Fruit fly (Drosophila melanogaster) whole organism, embryonic: ENCODE data around the gene CG4820.

Experiments
- Abd-B ChIP-seq: fragments of 200-800 bp; sonication (Bioruptor generic); optimal IDR thresholded peaks from 2 replicates; lab custom pipeline; 2018; ENCODE audit warnings: missing biosample characterization, mild to moderate bottlenecking, missing genetic modification characterization, moderate library complexity
- Adf1 ChIP-seq: fragments of 200-800 bp; sonication (Bioruptor generic); IDR thresholded peaks from 2 replicates; pipeline ENCODE4 v1.3.6; 2022; ENCODE audit warnings: missing biosample characterization, missing genetic modification characterization
- CG11456 ChIP-seq: fragments of 200-800 bp; sonication (Bioruptor generic); IDR thresholded peaks from 3 replicates; pipeline ENCODE4 v1.3.6; 2022; ENCODE audit warnings: missing biosample characterization, missing genetic modification characterization
- CG1233 ChIP-seq: fragments of 200-800 bp; sonication (Bioruptor generic); optimal IDR thresholded peaks from 4 replicates; lab custom pipeline; 2018; ENCODE audit warnings: missing biosample characterization, mild to moderate bottlenecking, missing genetic modification characterization
- CG12391 ChIP-seq: fragments of 200-800 bp; sonication (Bioruptor generic); optimal IDR thresholded peaks from 3 replicates; lab custom pipeline; 2018; ENCODE audit warnings: missing biosample characterization, mild to moderate bottlenecking, missing genetic modification characterization, moderate library complexity
- CG14667 ChIP-seq: fragments of 200-800 bp; sonication (Bioruptor generic); IDR thresholded peaks from 2 replicates; pipeline ENCODE4 v1.3.6; 2022; ENCODE audit warnings: missing biosample characterization, missing genetic modification characterization
- CG14710 ChIP-seq: fragments of 200-800 bp; sonication (Bioruptor generic); optimal IDR thresholded peaks from 3 replicates; lab custom pipeline; 2019; ENCODE audit warnings: missing biosample characterization, mild to moderate bottlenecking, missing genetic modification characterization, moderate library complexity
- CG14965 ChIP-seq: fragments of 200-800 bp; sonication (Bioruptor generic); optimal IDR thresholded peaks from 2 replicates; lab custom pipeline; 2016; ENCODE audit warnings: missing biosample characterization, missing genetic modification characterization, borderline replicate concordance
- CG15696 ChIP-seq: fragments of 200-800 bp; sonication (Bioruptor generic); optimal IDR thresholded peaks from 2 replicates; lab custom pipeline; 2019; ENCODE audit warnings: missing biosample characterization, mild to moderate bottlenecking, missing genetic modification characterization, moderate library complexity
- CG17361 ChIP-seq: fragments of 200-800 bp; sonication (Bioruptor generic); IDR thresholded peaks from 3 replicates; pipeline ENCODE4 v1.3.6; 2022; ENCODE audit warnings: missing biosample characterization, missing genetic modification characterization
- CG17802 ChIP-seq: fragments of 200-800 bp; sonication (Bioruptor generic); optimal IDR thresholded peaks from 2 replicates; lab custom pipeline; 2018; ENCODE audit warnings: missing biosample characterization, mild to moderate bottlenecking, missing genetic modification characterization, moderate library complexity
- CG17912 ChIP-seq: fragments of 200-800 bp; sonication (Bioruptor generic); optimal IDR thresholded peaks from 2 replicates; lab custom pipeline; 2018; ENCODE audit warnings: missing biosample characterization, mild to moderate bottlenecking, missing genetic modification characterization
- CG2116 ChIP-seq: fragments of 200-800 bp; sonication (Bioruptor generic); optimal IDR thresholded peaks from 3 replicates; lab custom pipeline; 2018; ENCODE audit warnings: missing biosample characterization, mild to moderate bottlenecking, missing genetic modification characterization
- CG31365 ChIP-seq: fragments of 200-800 bp; sonication (Bioruptor generic); optimal IDR thresholded peaks from 2 replicates; lab custom pipeline; 2018; ENCODE audit warnings: missing biosample characterization, mild to moderate bottlenecking, missing genetic modification characterization
- CG32772 ChIP-seq: fragments of 200-800 bp; sonication (Bioruptor generic); IDR thresholded peaks from 2 replicates; pipeline ENCODE4 v1.3.6; 2022; ENCODE audit warnings: missing biosample characterization, missing genetic modification characterization
- CG3407 ChIP-seq: fragments of 200-800 bp; sonication (Bioruptor generic); optimal IDR thresholded peaks from 2 replicates; lab custom pipeline; 2018; ENCODE audit warnings: missing biosample characterization, mild to moderate bottlenecking, missing genetic modification characterization
- CG3847 ChIP-seq: fragments of 200-800 bp; sonication (Bioruptor generic); IDR thresholded peaks from 2 replicates; pipeline ENCODE4 v1.3.6; 2022; ENCODE audit warnings: missing biosample characterization, missing genetic modification characterization
- CG4404 ChIP-seq: fragments of 200-800 bp; sonication (Bioruptor generic); IDR thresholded peaks from 2 replicates; pipeline ENCODE4 v1.3.6; 2022; ENCODE audit warnings: missing biosample characterization, missing genetic modification characterization
- CG4424 ChIP-seq: fragments of 200-800 bp; sonication (Bioruptor generic); optimal IDR thresholded peaks from 3 replicates; lab custom pipeline; 2016; ENCODE audit warnings: missing biosample characterization, missing genetic modification characterization
- CG6272 ChIP-seq: fragments of 200-800 bp; sonication (Bioruptor generic); IDR thresholded peaks from 2 replicates; pipeline ENCODE4 v1.3.6; 2022; ENCODE audit warnings: missing biosample characterization, missing genetic modification characterization
- CG8290 ChIP-seq, 3 experiments: fragments of 200-800 bp; sonication (Bioruptor generic); optimal IDR thresholded peaks; 2 replicates each; lab custom pipeline; 2016 to 2019; ENCODE audit warnings: missing biosample characterization in 3 of 3, missing genetic modification characterization in 3 of 3, mild to moderate bottlenecking in 2 of 3, moderate library complexity in 1 of 3
- D ChIP-seq, 2 experiments: fragments of 200-800 bp in 1 of 2; fragments of >200 bp in 1 of 2; sonication (Bioruptor generic) in 1 of 2; optimal IDR thresholded peaks; 2 replicates in 1 of 2; 3 replicates in 1 of 2; lab custom pipeline; 2017; ENCODE audit warnings: mild to moderate bottlenecking in 1 of 2, missing biosample characterization in 1 of 2, missing genetic modification characterization in 1 of 2, missing genetic modification reagents in 1 of 2
- Dip2 ChIP-seq: fragments of 200-800 bp; sonication (Bioruptor generic); IDR thresholded peaks from 2 replicates; pipeline ENCODE4 v1.3.6; 2022; ENCODE audit warnings: missing biosample characterization, missing genetic modification characterization
- E2f1 ChIP-seq: fragments of 200-800 bp; sonication (Bioruptor generic); IDR thresholded peaks from 2 replicates; pipeline ENCODE4 v1.3.6; 2022; ENCODE audit warnings: missing biosample characterization, missing genetic modification characterization
- Ets97D ChIP-seq: fragments of 200-800 bp; sonication (Bioruptor generic); optimal IDR thresholded peaks from 3 replicates; lab custom pipeline; 2016; ENCODE audit warnings: missing biosample characterization, missing genetic modification characterization
- HmgZ ChIP-seq: fragments of 200-800 bp; sonication (Bioruptor generic); optimal IDR thresholded peaks from 2 replicates; lab custom pipeline; 2018; ENCODE audit warnings: missing biosample characterization, mild to moderate bottlenecking, missing genetic modification characterization
- Nf-YC ChIP-seq: fragments of 200-800 bp; optimal IDR thresholded peaks from 3 replicates; lab custom pipeline; 2019; ENCODE audit warnings: missing biosample characterization, mild to moderate bottlenecking, missing genetic modification characterization, moderate library complexity
- Xbp1 ChIP-seq: fragments of 200-800 bp; sonication (Bioruptor generic); optimal IDR thresholded peaks from 3 replicates; lab custom pipeline; 2016; ENCODE audit warnings: missing biosample characterization, mild to moderate bottlenecking, missing genetic modification characterization
- ase ChIP-seq: fragments of 200-800 bp; sonication (Bioruptor generic); IDR thresholded peaks from 3 replicates; pipeline ENCODE4 v1.3.6; 2022; ENCODE audit warnings: missing biosample characterization, missing genetic modification characterization
- cad ChIP-seq: fragments of >200 bp; optimal IDR thresholded peaks from 2 replicates; lab custom pipeline; 2017; ENCODE audit warnings: missing biosample characterization, missing genetic modification characterization
- crp ChIP-seq, 2 experiments: fragments of 200-800 bp; sonication (Bioruptor generic); optimal IDR thresholded peaks; 2 replicates in 1 of 2; 3 replicates in 1 of 2; lab custom pipeline; 2017; ENCODE audit warnings: missing biosample characterization in 2 of 2, missing genetic modification characterization in 2 of 2, mild to moderate bottlenecking in 1 of 2, moderate library complexity in 1 of 2
- esg ChIP-seq: fragments of 200-800 bp; sonication (Bioruptor generic); conservative IDR thresholded peaks from 2 replicates; pipeline ENCODE4 v1.3.6; 2022; ENCODE audit warnings: missing biosample characterization, missing genetic modification characterization
- ewg ChIP-seq: fragments of 200-800 bp; sonication (Bioruptor generic); optimal IDR thresholded peaks from 3 replicates; lab custom pipeline; 2017; ENCODE audit warnings: mild to moderate bottlenecking, missing biosample characterization, missing genetic modification reagents, missing genetic modification characterization
- gfzf ChIP-seq: fragments of 200-800 bp; sonication (Bioruptor generic); optimal IDR thresholded peaks from 2 replicates; lab custom pipeline; 2016; ENCODE audit warnings: missing biosample characterization, mild to moderate bottlenecking, missing genetic modification characterization, moderate library complexity
- grau ChIP-seq: fragments of 200-800 bp; optimal IDR thresholded peaks from 3 replicates; lab custom pipeline; 2019; ENCODE audit warnings: missing biosample characterization, mild to moderate bottlenecking, missing genetic modification characterization, moderate library complexity
- gro ChIP-seq: fragments of 200-800 bp; sonication (Bioruptor generic); optimal IDR thresholded peaks from 2 replicates; lab custom pipeline; 2016; ENCODE audit warnings: missing biosample characterization, missing genetic modification characterization
- ham ChIP-seq: fragments of 200-800 bp; sonication (Bioruptor generic); IDR thresholded peaks from 2 replicates; pipeline ENCODE4 v1.3.6; 2022; ENCODE audit warnings: missing biosample characterization, missing genetic modification characterization
- inv ChIP-seq: fragments of 200-800 bp; sonication (Bioruptor generic); IDR thresholded peaks from 2 replicates; pipeline ENCODE4 v1.3.6; 2022; ENCODE audit warnings: missing biosample characterization, missing genetic modification characterization; ENCODE audit not compliant: partially characterized antibody
- kah ChIP-seq: fragments of 200-800 bp; sonication (Bioruptor generic); optimal IDR thresholded peaks from 2 replicates; lab custom pipeline; 2018; ENCODE audit warnings: missing biosample characterization, mild to moderate bottlenecking, missing genetic modification characterization
- ken ChIP-seq: fragments of 200-800 bp; sonication (Bioruptor generic); IDR thresholded peaks from 3 replicates; pipeline ENCODE4 v1.3.6; 2022; ENCODE audit warnings: missing biosample characterization, missing genetic modification characterization
- knrl ChIP-seq: fragments of 200-800 bp; sonication (Bioruptor generic); IDR thresholded peaks from 3 replicates; pipeline ENCODE4 v1.3.6; 2022; ENCODE audit warnings: missing biosample characterization, missing genetic modification characterization; ENCODE audit not compliant: partially characterized antibody
- mirr ChIP-seq: fragments of 200-800 bp; sonication (Bioruptor generic); optimal IDR thresholded peaks from 3 replicates; lab custom pipeline; 2018; ENCODE audit warnings: missing biosample characterization, mild to moderate bottlenecking, missing genetic modification characterization
- nerfin-1 ChIP-seq: fragments of 200-800 bp; sonication (Bioruptor generic); optimal IDR thresholded peaks from 3 replicates; lab custom pipeline; 2019; ENCODE audit warnings: missing biosample characterization, mild to moderate bottlenecking, missing genetic modification characterization, moderate library complexity
- pros ChIP-seq: fragments of 200-800 bp; sonication (Bioruptor generic); optimal IDR thresholded peaks from 3 replicates; lab custom pipeline; 2019; ENCODE audit warnings: missing biosample characterization, mild to moderate bottlenecking, missing genetic modification characterization, moderate library complexity
- pum ChIP-seq: fragments of 200-800 bp; sonication (Bioruptor generic); optimal IDR thresholded peaks from 2 replicates; lab custom pipeline; 2016; ENCODE audit warnings: missing biosample characterization, missing genetic modification characterization
- rib ChIP-seq: fragments of 200-800 bp; sonication (Bioruptor generic); IDR thresholded peaks from 2 replicates; pipeline ENCODE4 v1.3.6; 2022; ENCODE audit warnings: missing biosample characterization, missing genetic modification characterization
- sob ChIP-seq: fragments of 200-800 bp; sonication (Bioruptor generic); IDR thresholded peaks from 2 replicates; pipeline ENCODE4 v1.3.6; 2022; ENCODE audit warnings: missing biosample characterization, missing genetic modification characterization
- stc ChIP-seq: fragments of 200-800 bp; sonication (Bioruptor generic); IDR thresholded peaks from 2 replicates; pipeline ENCODE4 v1.3.6; 2022; ENCODE audit warnings: missing biosample characterization, missing genetic modification characterization
- tup ChIP-seq: fragments of 200-800 bp; sonication (Bioruptor generic); optimal IDR thresholded peaks from 2 replicates; lab custom pipeline; 2016; ENCODE audit warnings: missing biosample characterization, mild to moderate bottlenecking, missing genetic modification characterization, moderate library complexity
- wor ChIP-seq: fragments of 200-800 bp; sonication (Bioruptor generic); IDR thresholded peaks from 2 replicates; pipeline ENCODE4 v1.3.6; 2022; ENCODE audit warnings: missing biosample characterization, missing genetic modification characterization

The CG4820 gene

DNA sequence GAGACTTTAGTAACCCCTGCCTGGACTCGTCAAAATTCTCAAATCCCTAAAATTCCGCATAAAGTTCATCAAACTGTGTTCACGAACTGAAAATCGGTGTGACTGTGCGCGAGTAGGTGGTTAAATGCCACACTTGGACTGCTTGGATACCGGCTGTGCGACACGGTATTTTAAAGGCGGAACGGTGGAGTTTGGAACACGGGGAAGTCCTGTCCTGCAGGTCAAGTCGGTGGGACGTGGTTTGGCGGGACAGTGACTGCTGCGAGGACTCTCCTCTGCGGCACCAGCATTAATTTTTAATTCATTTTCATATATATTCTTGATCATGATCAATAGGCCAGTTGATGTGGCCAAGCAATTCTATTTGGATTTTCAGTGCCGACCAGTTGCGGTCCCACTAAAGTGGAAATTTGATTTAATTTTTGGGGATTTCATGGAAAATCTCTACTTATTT is 18.6 kb downstream of the CG4820 start, which contains the start of the genes Arfip and CG17721 (continued):
- TF ChIP-seq sob (GFP tag; lab: Robert Waterston, UW) (no peak), gro (GFP tag; lab: Kevin White, UChicago) (no peak), stc (GFP tag; lab: Robert Waterston, UW) (no peak), Nf-YC (tag; lab: Kevin White, UChicago) (peak; percentile 26), CG15696 (no peak), ewg (GFP tag; lab: Kevin White, UChicago) (no peak), mirr (GFP tag; lab: Kevin White, UChicago) (no peak), CG31365 (tag; lab: Kevin White, UChicago) (peak; percentile 89), CG1233 (GFP tag; lab: Kevin White, UChicago) (no peak), E2f1 (no peak), kah (no peak), ase (GFP tag; lab: Robert Waterston, UW) (no peak), CG3407 (GFP tag; lab: Kevin White, UChicago) (no peak), CG17361 (GFP tag; lab: Robert Waterston, UW) (0 out of 3 replicates have a peak, but pooled peaks have one; percentile 17), tup (no peak), CG11456 (GFP tag; lab: Robert Waterston, UW) (no peak), CG6272 (GFP tag; lab: Robert Waterston, UW) (no peak), CG32772 (GFP tag; lab: Robert Waterston, UW) (no peak), cad (no peak), CG17802 (tag; lab: Kevin White, UChicago) (peak; percentile 5), ken (GFP tag; lab: Robert Waterston, UW) (no peak), Adf1 (GFP tag; lab: Robert Waterston, UW) (no peak), knrl (peak; percentile 33; the same call in 1 of the 3 replicates), CG4424 (GFP tag; lab: Kevin White, UChicago) (no peak), wor (GFP tag; lab: Robert Waterston, UW) (no peak), pum (no peak), CG3847 (0 out of 2 replicates have a peak, but pooled peaks have one; percentile 23), inv (GFP tag; lab: Robert Waterston, UW) (no peak), Xbp1 (GFP tag; lab: Kevin White, UChicago) (no peak), CG14965 (GFP tag; lab: Kevin White, UChicago) (no peak), nerfin-1 (peak; percentile 9), Dip2 (GFP tag; lab: Robert Waterston, UW) (no peak), D (optimal IDR thresholded peaks at IDR 0.05; lab: Kevin White, UChicago) (peak; percentile 51), D (GFP tag; optimal IDR thresholded peaks at IDR 0.05; lab: Kevin White, UChicago) (no peak), CG8290 (GFP tag; optimal IDR thresholded peaks at IDR 0.05; lab: Kevin White, UChicago) (peak; percentile 10), CG8290 (tag; optimal IDR thresholded peaks at IDR 0.05; lab: Kevin White, UChicago) (no peak), CG14710 (tag; lab: Kevin White, UChicago) (peak; percentile 93), crp (GFP tag; optimal IDR thresholded peaks at IDR 0.05; lab: Kevin White, UChicago) (peak in 1 of 2 experiments; percentile 57), ham (GFP tag; lab: Robert Waterston, UW) (no peak), HmgZ (tag; lab: Kevin White, UChicago) (peak; percentile 35), grau (peak; percentile 20), rib (GFP tag; lab: Robert Waterston, UW) (no peak), esg (no peak), gfzf (GFP tag; lab: Kevin White, UChicago) (peak; percentile 95), Ets97D (peak; percentile 53), CG2116 (GFP tag; lab: Kevin White, UChicago) (peak; percentile 21), CG14667 (GFP tag; lab: Robert Waterston, UW) (no peak), Abd-B (GFP tag; lab: Kevin White, UChicago) (no peak), CG12391 (tag; lab: Kevin White, UChicago) (no peak), pros (GFP tag; lab: Kevin White, UChicago) (no peak), CG17912 (GFP tag; lab: Kevin White, UChicago) (no peak), CG4404 (GFP tag; lab: Robert Waterston, UW) (no peak)
